Fruit fly (Drosophila melanogaster) Kc167 (cell line): Measurements from ENCODE around the gene z.

Experiments used
- Myc ChIP-seq: fragments of >200 bp; optimal IDR thresholded peaks from 2 replicates; lab custom pipeline; 2017; ENCODE audit warnings: missing external identifiers
- Sin3A ChIP-seq: fragments of >200 bp; optimal IDR thresholded peaks from 2 replicates; lab custom pipeline; 2018; ENCODE audit warnings: missing external identifiers
- h ChIP-seq: fragments of >200 bp; optimal IDR thresholded peaks from 3 replicates; lab custom pipeline; 2018; ENCODE audit warnings: missing external identifiers
- insv ChIP-seq: fragments of >200 bp; optimal IDR thresholded peaks from 3 replicates; lab custom pipeline; 2018; ENCODE audit warnings: missing external identifiers
- psq ChIP-seq: fragments of >200 bp; optimal IDR thresholded peaks from 2 replicates; lab custom pipeline; 2017; ENCODE audit warnings: missing external identifiers
- ttk ChIP-seq: sonication (Bioruptor generic); optimal IDR thresholded peaks from 2 replicates; lab custom pipeline; 2017; ENCODE audit warnings: missing external identifiers

Gene z

DNA sequence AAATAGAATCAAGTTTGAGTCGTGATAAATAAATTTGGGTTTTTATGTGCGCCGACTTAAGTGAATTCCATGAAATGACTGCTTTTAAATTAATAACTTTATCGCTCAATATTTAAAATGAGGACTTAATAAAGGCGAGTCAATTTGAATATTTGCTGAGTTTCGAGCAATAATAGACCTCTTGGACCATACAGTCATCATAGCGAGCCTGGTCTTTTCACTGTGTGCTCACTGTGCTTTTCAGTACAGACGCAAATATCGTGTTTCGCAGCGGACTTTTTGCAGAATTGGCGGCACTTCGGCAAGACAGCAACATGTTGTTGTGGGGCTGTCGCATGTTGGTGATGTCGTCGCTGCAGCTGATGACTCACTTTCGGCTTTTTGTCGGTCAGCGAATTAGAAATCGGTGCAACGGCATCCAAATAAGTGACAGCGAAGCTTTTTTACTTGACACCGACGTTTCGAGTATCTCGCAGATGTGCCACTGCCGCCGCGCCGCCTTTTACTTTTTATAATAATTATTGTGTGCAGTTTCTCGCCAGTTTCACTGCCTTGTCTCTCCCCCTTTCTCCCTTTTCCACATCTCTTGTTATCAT lies 10.4 kb downstream of the z start:
- no peak for TF ChIP-seq h (lab: Kevin White, UChicago)
- TF ChIP-seq psq (lab: Kevin White, UChicago) = no peak
- no peak for TF ChIP-seq Sin3A
- TF ChIP-seq Myc (lab: Kevin White, UChicago) = no peak
- TF ChIP-seq insv (lab: Kevin White, UChicago) = no peak

- TF ChIP-seq Sin3A (no peak), h (lab: Kevin White, UChicago) (no peak), insv (lab: Kevin White, UChicago) (no peak), psq (lab: Kevin White, UChicago) (no peak), ttk (lab: Kevin White, UChicago) (no peak), Myc (lab: Kevin White, UChicago) (no peak)
These were observed 12.3 kb downstream of the z start for dm6 chrX:2459843-2460242.

DNA sequence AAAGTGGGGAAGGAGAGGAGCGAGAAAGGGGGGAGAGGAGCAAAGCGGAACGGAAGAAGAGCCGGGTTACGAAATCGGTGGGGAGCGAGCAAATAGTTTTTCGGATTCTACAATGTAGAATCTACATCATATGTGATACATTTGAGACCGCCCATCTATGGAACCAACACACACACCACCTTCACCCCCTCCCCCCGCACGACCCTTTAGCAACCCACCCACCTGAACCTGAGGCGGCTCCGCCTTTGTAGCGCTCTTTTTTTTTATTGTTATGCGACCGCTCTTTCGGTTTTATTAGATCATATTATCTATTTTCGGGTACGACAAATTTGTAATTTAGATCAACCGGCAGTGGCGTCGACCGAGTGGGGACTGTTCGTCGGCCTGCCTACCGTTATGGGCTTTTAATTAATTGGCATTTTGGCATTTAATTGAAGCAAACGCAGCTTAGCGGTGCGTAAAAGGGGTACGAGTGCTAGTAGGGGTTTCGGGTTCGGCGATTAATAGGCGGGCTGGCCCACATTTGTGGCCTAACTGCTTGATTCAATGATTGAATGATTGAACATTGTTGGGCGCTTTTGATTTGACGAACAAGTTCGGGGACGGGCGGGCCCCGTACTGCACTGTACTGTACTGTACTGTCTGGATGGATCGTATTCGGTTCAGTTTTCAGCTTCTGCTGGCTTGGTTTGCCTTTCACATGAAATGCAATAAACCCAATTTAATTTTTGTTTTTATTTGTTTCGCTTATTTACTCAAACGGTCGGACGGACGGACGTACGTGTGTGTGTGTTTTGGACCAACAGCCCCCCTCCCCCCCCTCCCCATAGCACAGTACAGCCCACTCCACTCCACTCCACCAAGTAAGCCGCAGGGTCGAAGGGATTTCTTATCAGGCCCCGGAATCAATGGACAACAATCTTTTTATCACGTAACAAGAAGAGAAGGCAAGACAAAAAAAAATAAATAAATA lies 14.1 kb downstream of the z start:
- TF ChIP-seq insv (lab: Kevin White, UChicago) (no peak), psq (lab: Kevin White, UChicago) (no peak), h (lab: Kevin White, UChicago) (no peak), Sin3A (no peak), ttk (lab: Kevin White, UChicago) (no peak), Myc (lab: Kevin White, UChicago) (no peak)

- TF ChIP-seq Myc (lab: Kevin White, UChicago) (no peak), psq (lab: Kevin White, UChicago) (no peak), h (lab: Kevin White, UChicago) (no peak), Sin3A (no peak), insv (lab: Kevin White, UChicago) (no peak), ttk (lab: Kevin White, UChicago) (no peak)
These were observed 15.5 kb downstream of the z start for dm6 chrX:2462919-2463544.

DNA sequence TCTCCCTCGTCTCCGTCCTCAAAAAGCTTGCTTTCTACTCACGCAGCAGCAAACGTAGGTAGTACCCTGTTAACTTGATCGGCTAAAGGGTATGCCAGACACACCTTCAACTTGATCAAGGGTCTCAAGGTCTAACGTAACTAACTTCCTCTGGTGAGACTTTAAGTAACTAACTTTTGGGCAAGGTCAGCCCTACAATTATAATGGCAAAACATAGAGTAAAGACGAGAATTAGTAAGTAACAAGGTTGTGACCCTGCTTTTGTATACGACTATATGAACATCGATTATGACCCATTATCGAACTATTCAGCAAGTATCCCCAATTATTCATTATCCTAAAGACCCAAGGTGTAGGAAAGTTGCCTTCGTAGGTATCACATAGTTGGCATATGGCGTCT lies 16.6 kb downstream of the z start:
- TF ChIP-seq ttk (lab: Kevin White, UChicago) = no peak
- TF ChIP-seq Sin3A = no peak
- TF ChIP-seq Myc (lab: Kevin White, UChicago) = no peak
- TF ChIP-seq psq (lab: Kevin White, UChicago) = no peak
- no peak for TF ChIP-seq insv (lab: Kevin White, UChicago)
- no peak for TF ChIP-seq h (lab: Kevin White, UChicago)

DNA sequence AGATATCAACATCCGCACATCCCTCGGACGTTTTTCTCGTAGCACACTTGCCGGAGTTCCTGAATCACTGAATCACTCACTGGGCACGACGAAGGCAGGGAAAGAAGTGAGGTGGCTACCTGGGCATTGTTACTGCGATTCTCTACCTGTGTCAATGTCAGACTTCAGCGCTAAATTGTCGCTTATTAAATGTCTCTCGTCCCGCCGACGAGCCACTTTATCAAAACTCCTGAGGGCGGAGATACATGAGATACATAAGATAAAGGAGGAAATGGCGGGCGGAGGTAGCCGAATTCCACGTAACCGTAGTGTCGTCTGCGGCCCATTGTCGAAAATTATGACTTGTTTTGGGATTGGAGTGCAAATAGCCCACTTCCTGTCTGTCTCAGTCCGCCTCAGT lies 18.1 kb downstream of the z start:
- TF ChIP-seq insv (lab: Kevin White, UChicago) = no peak
- no peak for TF ChIP-seq ttk (lab: Kevin White, UChicago)
- no peak for TF ChIP-seq h (lab: Kevin White, UChicago)
- TF ChIP-seq psq (lab: Kevin White, UChicago) = no peak
- TF ChIP-seq Myc (lab: Kevin White, UChicago) = no peak
- TF ChIP-seq Sin3A = no peak

DNA sequence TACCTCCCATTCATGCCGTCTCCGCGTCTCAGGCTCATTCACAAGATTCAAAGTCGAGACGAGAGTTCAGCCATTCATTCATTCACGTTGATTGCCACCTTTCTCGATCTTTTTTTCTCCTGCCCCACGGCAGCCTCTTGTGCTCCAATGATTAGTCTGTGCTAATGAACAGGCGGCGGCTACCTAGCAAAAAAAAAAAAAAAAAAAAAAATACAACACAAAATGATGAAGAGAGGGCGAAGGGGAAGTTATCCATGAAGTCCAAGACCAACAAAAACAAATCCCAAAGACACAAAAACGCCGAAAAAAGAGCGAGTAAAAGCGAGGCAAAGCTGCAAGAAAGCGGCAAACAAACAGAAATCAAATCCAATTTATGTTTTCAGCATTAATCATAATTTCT lies 19.4 kb downstream of the z start:
- TF ChIP-seq ttk (lab: Kevin White, UChicago) = no peak
- TF ChIP-seq h (lab: Kevin White, UChicago) = no peak
- no peak for TF ChIP-seq psq (lab: Kevin White, UChicago)
- no peak for TF ChIP-seq Myc (lab: Kevin White, UChicago)
- TF ChIP-seq Sin3A = no peak
- TF ChIP-seq insv (lab: Kevin White, UChicago) = no peak

dm6 chrX:2468576-2468975 lies 21.0 kb downstream of the z start:
- TF ChIP-seq h (lab: Kevin White, UChicago) (no peak), psq (lab: Kevin White, UChicago) (no peak), Sin3A (no peak), insv (lab: Kevin White, UChicago) (no peak), ttk (lab: Kevin White, UChicago) (no peak), Myc (lab: Kevin White, UChicago) (no peak)

DNA sequence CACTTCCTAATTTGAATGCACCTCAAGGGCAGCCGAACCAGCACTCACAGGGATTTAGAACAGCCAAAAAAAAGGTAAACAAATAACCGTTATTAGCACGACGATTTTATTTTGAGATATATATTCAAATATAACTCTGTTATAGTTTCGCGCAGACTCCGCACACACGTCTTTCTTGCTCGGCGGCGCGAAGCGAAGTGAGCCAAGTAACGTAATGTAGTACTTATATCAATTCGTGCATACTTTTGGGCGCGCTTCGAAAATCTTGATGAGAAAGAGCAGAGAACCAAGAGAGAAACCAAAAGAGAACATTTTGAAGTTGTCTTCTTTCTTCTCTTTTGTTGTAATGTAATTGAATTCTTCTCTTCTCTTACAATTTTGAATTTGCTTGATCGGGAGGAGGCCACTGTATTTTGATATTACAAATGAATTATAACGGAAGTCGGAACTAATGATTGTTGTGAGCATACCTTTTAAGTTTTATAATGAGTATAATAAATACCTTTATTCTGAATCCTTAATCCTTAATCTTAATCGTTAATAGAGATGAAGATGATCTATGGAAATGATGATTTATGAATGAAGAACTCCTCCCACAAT lies 22.4 kb downstream of the z start, which contains the start of gene boi:
Gene boi (minus strand): TSS at position 201 of the 600 bp plus-strand sequence.
- no peak for TF ChIP-seq Sin3A
- no peak for TF ChIP-seq insv (lab: Kevin White, UChicago)
- TF ChIP-seq ttk (lab: Kevin White, UChicago) = no peak
- no peak for TF ChIP-seq Myc (lab: Kevin White, UChicago)
- no peak for TF ChIP-seq psq (lab: Kevin White, UChicago)
- no peak for TF ChIP-seq h (lab: Kevin White, UChicago)
